Fruit fly (Drosophila melanogaster): ENCODE data around the gene CG14515.

DNA sequence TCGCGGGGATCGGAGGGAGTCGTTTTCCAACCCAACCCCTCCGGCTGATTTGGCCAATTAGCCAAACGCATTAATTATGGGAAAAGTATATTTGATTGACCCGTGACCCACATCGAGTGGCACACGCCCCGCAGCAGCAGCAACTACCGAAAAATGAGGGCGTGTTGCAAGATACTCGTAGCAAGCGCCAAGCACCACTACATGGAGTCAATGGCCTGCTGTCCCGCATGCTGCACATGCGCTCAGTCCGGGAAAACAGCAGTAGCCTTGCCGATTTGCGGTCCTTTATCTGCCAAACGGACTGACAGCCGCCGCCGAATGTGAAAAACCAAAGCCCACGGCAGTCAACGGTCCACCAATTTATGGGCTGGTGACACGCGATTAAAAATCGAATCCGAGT, 20.0 kb downstream of the CG14515 start:
- TF ChIP-seq cnc (optimal IDR thresholded peaks at IDR 0.05) (no peak), toe (GFP tag; optimal IDR thresholded peaks at IDR 0.05) (no peak), kay (GFP tag; ENCODE audit: borderline replicate concordance) (no peak)

Measured in whole organism, adult.